Worm (Caenorhabditis elegans) whole organism, early embryonic: Measurements from ENCODE around the gene R11G11.16.

Experiments used
- B0310.2 ChIP-seq: sonication (generic microtip); optimal IDR thresholded peaks from 2 replicates; lab custom pipeline; 2016; ENCODE audit warnings: mild to moderate bottlenecking, missing genetic modification characterization, missing compliant biosample characterization
- F13C5.2 ChIP-seq: sonication (generic microtip); optimal IDR thresholded peaks from 2 replicates; lab custom pipeline; 2017; ENCODE audit warnings: mild to moderate bottlenecking, missing genetic modification characterization, inconsistent platforms, missing compliant biosample characterization
- aly-1 ChIP-seq: sonication (generic microtip); optimal IDR thresholded peaks from 2 replicates; lab custom pipeline; 2016; ENCODE audit warnings: missing genetic modification characterization, missing compliant biosample characterization
- ama-1 ChIP-seq: fragments of 150-350 bp; optimal IDR thresholded peaks from 2 replicates; lab custom pipeline; 2014
- ceh-13 ChIP-seq: fragments of 200-800 bp; sonication (Bioruptor generic); optimal IDR thresholded peaks from 2 replicates; lab custom pipeline; 2018; ENCODE audit warnings: mild to moderate bottlenecking, missing genetic modification characterization, missing compliant biosample characterization
- ceh-36 ChIP-seq: sonication (generic microtip); optimal IDR thresholded peaks from 2 replicates; lab custom pipeline; 2016; ENCODE audit warnings: missing genetic modification characterization, inconsistent platforms, missing compliant biosample characterization
- ets-7 ChIP-seq: sonication (generic microtip); optimal IDR thresholded peaks from 2 replicates; lab custom pipeline; 2016; ENCODE audit warnings: missing genotype, missing genetic modification characterization, missing compliant biosample characterization
- flt-1 ChIP-seq: fragments of 200-800 bp; sonication (Bioruptor generic); IDR thresholded peaks from 2 replicates; pipeline ENCODE4 v1.3.6; 2022; ENCODE audit warnings: missing genetic modification characterization, missing compliant biosample characterization
- hmbx-1 ChIP-seq: sonication (generic microtip); optimal IDR thresholded peaks from 2 replicates; lab custom pipeline; 2016; ENCODE audit warnings: mild to moderate bottlenecking, missing genetic modification characterization, missing compliant biosample characterization
- hmg-4 ChIP-seq: fragments of 200-800 bp; sonication (Bioruptor generic); optimal IDR thresholded peaks from 2 replicates; lab custom pipeline; 2018; ENCODE audit warnings: mild to moderate bottlenecking, missing genetic modification characterization, missing compliant biosample characterization
- hnd-1 ChIP-seq: sonication (generic microtip); optimal IDR thresholded peaks from 2 replicates; lab custom pipeline; 2016; ENCODE audit warnings: missing genetic modification characterization, missing compliant biosample characterization
- pes-1 ChIP-seq: fragments of 200-800 bp; sonication (Bioruptor generic); IDR thresholded peaks from 2 replicates; pipeline ENCODE4 v1.3.6; 2022; ENCODE audit warnings: missing genetic modification reagents, missing genetic modification characterization, missing compliant biosample characterization
- scrt-1 ChIP-seq: fragments of 200-800 bp; sonication (Bioruptor generic); IDR thresholded peaks from 2 replicates; pipeline ENCODE4 v1.3.6; 2022; ENCODE audit warnings: missing genetic modification characterization, missing compliant biosample characterization
- sea-1 ChIP-seq: fragments of 200-800 bp; sonication (Bioruptor generic); conservative IDR thresholded peaks from 2 replicates; pipeline ENCODE4 v1.3.6; 2022; ENCODE audit warnings: missing genetic modification characterization, missing compliant biosample characterization
- tbx-11 ChIP-seq: fragments of 200-800 bp; sonication (Bioruptor generic); IDR thresholded peaks from 2 replicates; pipeline ENCODE4 v1.3.6; 2022; ENCODE audit warnings: missing genetic modification characterization, missing compliant biosample characterization
- tbx-37 ChIP-seq: fragments of 200-800 bp; sonication (Bioruptor generic); conservative IDR thresholded peaks from 2 replicates; pipeline ENCODE4 v1.3.6; 2022; ENCODE audit warnings: missing genetic modification reagents, missing genetic modification characterization, missing compliant biosample characterization
- tra-4 ChIP-seq: sonication (generic microtip); optimal IDR thresholded peaks from 2 replicates; lab custom pipeline; 2017; ENCODE audit warnings: missing genetic modification characterization, missing compliant biosample characterization

Gene R11G11.16

ce11 chrV:534176-534575, 9.2 kb upstream of the R11G11.16 start, which contains the start of gene nhr-132:
Gene nhr-132 (plus strand): TSS chrV:534446.
- no peak for TF ChIP-seq F13C5.2
- no peak for TF ChIP-seq B0310.2
- TF ChIP-seq hmg-4 (GFP tag; lab: Kevin White, UChicago), result no peak
- no peak for TF ChIP-seq hmbx-1 (tag; lab: Kevin White, UChicago)
- no peak for TF ChIP-seq hnd-1 (tag; lab: Kevin White, UChicago)
- no peak for TF ChIP-seq scrt-1 (GFP tag; lab: Robert Waterston, UW)
- TF ChIP-seq aly-1 (tag; lab: Kevin White, UChicago), result no peak
- TF ChIP-seq tra-4 (tag; lab: Kevin White, UChicago), result no peak
- TF ChIP-seq flt-1 (GFP tag; lab: Robert Waterston, UW), result no peak
- TF ChIP-seq sea-1 (GFP tag; lab: Robert Waterston, UW), result no peak
- TF ChIP-seq ama-1 (lab: Kevin White, UChicago), result no peak
- no peak for TF ChIP-seq tbx-37 (GFP tag; lab: Robert Waterston, UW)
- TF ChIP-seq ets-7 (tag; lab: Kevin White, UChicago), result no peak
- TF ChIP-seq ceh-36 (tag; lab: Kevin White, UChicago), result no peak

DNA sequence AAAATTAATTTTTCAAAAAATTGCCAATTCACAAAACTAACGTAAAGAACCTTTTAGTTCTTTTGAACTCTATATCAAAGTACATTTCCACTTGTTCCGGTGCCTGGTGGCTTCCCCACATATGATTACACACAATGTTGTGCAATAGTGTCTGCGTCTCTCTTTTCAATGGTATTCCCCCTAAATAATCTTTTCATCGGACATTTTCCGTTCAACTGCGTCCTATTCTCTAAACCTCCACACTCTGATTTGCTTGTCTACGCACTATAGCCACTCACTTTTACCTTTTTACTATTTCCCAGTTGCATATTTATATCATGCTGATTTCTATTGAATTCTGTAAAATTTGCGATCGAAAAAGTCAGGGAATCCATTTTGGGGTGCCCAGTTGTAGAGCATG, 7.1 kb upstream of the R11G11.16 start, which contains the start of gene nhr-58:
Gene nhr-58, plus strand, starts transcription at position 214 of the 400 bp plus-strand sequence.
- TF ChIP-seq pes-1 (no peak), scrt-1 (GFP tag; lab: Robert Waterston, UW) (no peak), hmg-4 (GFP tag; lab: Kevin White, UChicago) (no peak), hmbx-1 (tag; lab: Kevin White, UChicago) (no peak), tbx-11 (GFP tag; lab: Robert Waterston, UW) (no peak), tbx-37 (GFP tag; lab: Robert Waterston, UW) (no peak), ceh-36 (tag; lab: Kevin White, UChicago) (no peak), B0310.2 (no peak), ets-7 (tag; lab: Kevin White, UChicago) (no peak), ceh-13 (no peak), flt-1 (GFP tag; lab: Robert Waterston, UW) (no peak), ama-1 (lab: Kevin White, UChicago) (no peak), sea-1 (GFP tag; lab: Robert Waterston, UW) (no peak), F13C5.2 (no peak), aly-1 (tag; lab: Kevin White, UChicago) (no peak), tra-4 (tag; lab: Kevin White, UChicago) (no peak), hnd-1 (tag; lab: Kevin White, UChicago) (no peak)

ce11 chrV:527602-528001, 2.7 kb upstream of the R11G11.16 start, which contains the start of gene srw-108:
Gene srw-108 (plus strand): TSS chrV:527902.
- TF ChIP-seq scrt-1 (GFP tag; lab: Robert Waterston, UW), result no peak
- no peak for TF ChIP-seq hnd-1 (tag; lab: Kevin White, UChicago)
- no peak for TF ChIP-seq tbx-37 (GFP tag; lab: Robert Waterston, UW)
- no peak for TF ChIP-seq ama-1 (lab: Kevin White, UChicago)
- TF ChIP-seq flt-1 (GFP tag; lab: Robert Waterston, UW), result no peak
- TF ChIP-seq F13C5.2, result no peak
- TF ChIP-seq B0310.2, result no peak
- no peak for TF ChIP-seq aly-1 (tag; lab: Kevin White, UChicago)
- no peak for TF ChIP-seq sea-1 (GFP tag; lab: Robert Waterston, UW)
- no peak for TF ChIP-seq tra-4 (tag; lab: Kevin White, UChicago)
- TF ChIP-seq pes-1, result no peak
- TF ChIP-seq hmbx-1 (tag; lab: Kevin White, UChicago), result no peak
- no peak for TF ChIP-seq hmg-4 (GFP tag; lab: Kevin White, UChicago)
- TF ChIP-seq ets-7 (tag; lab: Kevin White, UChicago), result no peak
- TF ChIP-seq ceh-36 (tag; lab: Kevin White, UChicago), result no peak
- no peak for TF ChIP-seq tbx-11 (GFP tag; lab: Robert Waterston, UW)
- TF ChIP-seq ceh-13, result no peak

- TF ChIP-seq ama-1 (lab: Kevin White, UChicago) (no peak), B0310.2 (no peak), tbx-11 (GFP tag; lab: Robert Waterston, UW) (no peak), tbx-37 (GFP tag; lab: Robert Waterston, UW) (no peak), hmg-4 (GFP tag; lab: Kevin White, UChicago) (no peak), ceh-36 (tag; lab: Kevin White, UChicago) (no peak), hmbx-1 (tag; lab: Kevin White, UChicago) (no peak), F13C5.2 (no peak), hnd-1 (tag; lab: Kevin White, UChicago) (no peak), aly-1 (tag; lab: Kevin White, UChicago) (no peak), flt-1 (GFP tag; lab: Robert Waterston, UW) (no peak), sea-1 (GFP tag; lab: Robert Waterston, UW) (no peak), ets-7 (tag; lab: Kevin White, UChicago) (no peak), scrt-1 (GFP tag; lab: Robert Waterston, UW) (no peak), pes-1 (no peak)
Observed at ce11 chrV:524058-524457, 882 bp downstream of the R11G11.16 start, which contains the start of gene lipl-3. Gene lipl-3 (minus strand): TSS chrV:524218.

- TF ChIP-seq hnd-1 (tag; lab: Kevin White, UChicago), result no peak
- no peak for TF ChIP-seq B0310.2
- no peak for TF ChIP-seq tra-4 (tag; lab: Kevin White, UChicago)
- TF ChIP-seq pes-1, result no peak
- TF ChIP-seq hmbx-1 (tag; lab: Kevin White, UChicago), result no peak
- no peak for TF ChIP-seq ceh-13
- no peak for TF ChIP-seq F13C5.2
- no peak for TF ChIP-seq tbx-37 (GFP tag; lab: Robert Waterston, UW)
- TF ChIP-seq scrt-1 (GFP tag; lab: Robert Waterston, UW), result no peak
- no peak for TF ChIP-seq flt-1 (GFP tag; lab: Robert Waterston, UW)
- no peak for TF ChIP-seq ceh-36 (tag; lab: Kevin White, UChicago)
- TF ChIP-seq sea-1 (GFP tag; lab: Robert Waterston, UW), result no peak
Observed at ce11 chrV:521517-521916, 3.4 kb downstream of the R11G11.16 start, which contains the start of gene srw-107. Gene srw-107 (minus strand): TSS chrV:521617.

- TF ChIP-seq flt-1 (GFP tag; lab: Robert Waterston, UW) (no peak), ceh-36 (tag; lab: Kevin White, UChicago) (no peak), hmbx-1 (tag; lab: Kevin White, UChicago) (no peak), aly-1 (tag; lab: Kevin White, UChicago) (no peak), scrt-1 (GFP tag; lab: Robert Waterston, UW) (no peak), hnd-1 (tag; lab: Kevin White, UChicago) (no peak), sea-1 (GFP tag; lab: Robert Waterston, UW) (no peak), tbx-37 (GFP tag; lab: Robert Waterston, UW) (no peak), hmg-4 (GFP tag; lab: Kevin White, UChicago) (no peak), ceh-13 (no peak), tra-4 (tag; lab: Kevin White, UChicago) (no peak), B0310.2 (no peak), F13C5.2 (no peak)
Observed at ce11 chrV:519445-519844, 5.5 kb downstream of the R11G11.16 start, which contains the start of gene nhr-210. Gene nhr-210 (minus strand): TSS chrV:519545.
